Fruit fly (Drosophila melanogaster): Measurements from ENCODE around the gene Hmx.
A peak's percentile ranks its signal among the peaks of the same experiment; 100 is the strongest.

Hmx gene

DNA sequence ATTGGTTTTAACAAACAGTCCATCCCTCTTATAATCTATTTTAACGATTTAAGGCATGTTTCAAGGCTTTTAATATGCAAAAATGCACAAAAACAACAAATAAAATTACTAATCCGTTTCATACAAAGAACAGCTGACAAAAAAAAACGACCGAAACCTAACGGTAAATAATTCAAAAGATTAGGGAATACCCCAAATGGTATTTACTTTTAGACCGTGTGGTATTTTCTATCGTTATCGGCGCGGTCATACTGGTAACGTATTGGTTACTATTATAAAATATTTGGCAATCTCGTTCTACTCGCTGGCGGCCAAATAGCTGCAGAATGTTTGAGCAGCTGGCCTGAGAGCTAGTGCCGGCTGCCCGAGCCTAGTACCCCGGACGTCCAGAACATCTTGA, 47.1 kb downstream of the Hmx start, which contains the start of gene sll (continued):
- TF ChIP-seq ci (GFP tag; IDR thresholded peaks at IDR 0.05) (no peak), CG15011 (GFP tag; optimal IDR thresholded peaks at IDR 0.05) (no peak), CG9876 (GFP tag; optimal IDR thresholded peaks at IDR 0.05) (no peak), CG11695 (GFP tag; IDR thresholded peaks at IDR 0.05) (no peak), oc (tag; optimal IDR thresholded peaks at IDR 0.05) (peak; percentile 59), CG15601 (tag; optimal IDR thresholded peaks at IDR 0.05) (no peak), dysf (GFP tag; IDR thresholded peaks at IDR 0.05) (no peak), ssp (GFP tag; IDR thresholded peaks at IDR 0.05) (no peak), CG8924 (tag; optimal IDR thresholded peaks at IDR 0.05) (no peak), grn (GFP tag; optimal IDR thresholded peaks at IDR 0.05) (no peak), fd102C (GFP tag; optimal IDR thresholded peaks at IDR 0.05) (peak; percentile 10), CG3065 (GFP tag; optimal IDR thresholded peaks at IDR 0.05) (no peak), CG8765 (GFP tag; IDR thresholded peaks at IDR 0.05) (no peak), Hmx (GFP tag; optimal IDR thresholded peaks at IDR 0.05) (no peak), lola (GFP tag; optimal IDR thresholded peaks at IDR 0.05) (peak in 1 of 3 experiments; percentile 1), gcm2 (GFP tag; optimal IDR thresholded peaks at IDR 0.05) (no peak), gt (GFP tag; IDR thresholded peaks at IDR 0.05) (no peak), Elba2 (GFP tag; optimal IDR thresholded peaks at IDR 0.05) (peak; percentile 25), CG17802 (tag; optimal IDR thresholded peaks at IDR 0.05) (no peak), lmd (GFP tag; IDR thresholded peaks at IDR 0.05) (no peak), Hsf (GFP tag; optimal IDR thresholded peaks at IDR 0.05) (no peak), Nf-YB (GFP tag; optimal IDR thresholded peaks at IDR 0.05) (peak; percentile 28), CG13775 (GFP tag; optimal IDR thresholded peaks at IDR 0.05) (no peak), CG14014 (GFP tag; IDR thresholded peaks at IDR 0.05) (no peak), fd64A (GFP tag; optimal IDR thresholded peaks at IDR 0.05) (no peak), Atf-2 (GFP tag; optimal IDR thresholded peaks at IDR 0.05) (no peak), Dll (GFP tag; IDR thresholded peaks at IDR 0.05; ENCODE audit: partially characterized antibody) (peak; percentile 64; the same call in 2 of the 4 replicates), Sry-δ (GFP tag; optimal IDR thresholded peaks at IDR 0.05) (peak; percentile 40), cad (GFP tag; optimal IDR thresholded peaks at IDR 0.05) (no peak), pnt (GFP tag; optimal IDR thresholded peaks at IDR 0.05) (no peak), CG1603 (tag; optimal IDR thresholded peaks at IDR 0.05) (peak; percentile 29), ase (GFP tag; IDR thresholded peaks at IDR 0.05) (no peak), CG4707 (GFP tag; optimal IDR thresholded peaks at IDR 0.05) (no peak), Kr (GFP tag; optimal IDR thresholded peaks at IDR 0.05) (no peak), H15 (GFP tag; IDR thresholded peaks at IDR 0.05) (no peak), HHEX (GFP tag; optimal IDR thresholded peaks at IDR 0.05) (no peak), C15 (GFP tag; IDR thresholded peaks at IDR 0.05) (no peak), CTCF (GFP tag; optimal IDR thresholded peaks at IDR 0.05) (no peak), CG4360 (GFP tag; IDR thresholded peaks at IDR 0.05) (no peak), org-1 (GFP tag; optimal IDR thresholded peaks at IDR 0.05) (no peak), CG12104 (GFP tag; optimal IDR thresholded peaks at IDR 0.05) (no peak), CG18764 (GFP tag; optimal IDR thresholded peaks at IDR 0.05) (no peak), CG8089 (GFP tag; optimal IDR thresholded peaks at IDR 0.05) (no peak), CG6791 (GFP tag; IDR thresholded peaks at IDR 0.05; ENCODE audit: partially characterized antibody) (peak; percentile 51; the same call in 1 of the 3 replicates), CG15514 (GFP tag; optimal IDR thresholded peaks at IDR 0.05) (peak; percentile 38), Dfd (GFP tag; optimal IDR thresholded peaks at IDR 0.05) (no peak), zf30C (GFP tag; optimal IDR thresholded peaks at IDR 0.05) (no peak), CG10979 (tag; optimal IDR thresholded peaks at IDR 0.05) (peak; percentile 7), CG16863 (GFP tag; optimal IDR thresholded peaks at IDR 0.05) (no peak), kay (GFP tag; optimal IDR thresholded peaks at IDR 0.05) (no peak), CG10431 (GFP tag; optimal IDR thresholded peaks at IDR 0.05) (no peak), Gug (GFP tag; IDR thresholded peaks at IDR 0.05) (no peak), hbn (GFP tag; IDR thresholded peaks at IDR 0.05; ENCODE audit: partially characterized antibody) (no peak)
